Worm (Caenorhabditis elegans) whole organism, early embryonic: Measurements from ENCODE around the gene F57A10.2.

Experiments
- B0310.2 ChIP-seq: sonication (generic microtip); optimal IDR thresholded peaks from 2 replicates; lab custom pipeline; 2016; ENCODE audit warnings: mild to moderate bottlenecking, missing genetic modification characterization, missing compliant biosample characterization
- aly-1 ChIP-seq: sonication (generic microtip); optimal IDR thresholded peaks from 2 replicates; lab custom pipeline; 2016; ENCODE audit warnings: missing genetic modification characterization, missing compliant biosample characterization
- ama-1 ChIP-seq: fragments of 150-350 bp; optimal IDR thresholded peaks from 2 replicates; lab custom pipeline; 2014
- ets-7 ChIP-seq: sonication (generic microtip); optimal IDR thresholded peaks from 2 replicates; lab custom pipeline; 2016; ENCODE audit warnings: missing genotype, missing genetic modification characterization, missing compliant biosample characterization
- flt-1 ChIP-seq: fragments of 200-800 bp; sonication (Bioruptor generic); IDR thresholded peaks from 2 replicates; pipeline ENCODE4 v1.3.6; 2022; ENCODE audit warnings: missing genetic modification characterization, missing compliant biosample characterization
- hnd-1 ChIP-seq: sonication (generic microtip); optimal IDR thresholded peaks from 2 replicates; lab custom pipeline; 2016; ENCODE audit warnings: missing genetic modification characterization, missing compliant biosample characterization
- tbx-37 ChIP-seq: fragments of 200-800 bp; sonication (Bioruptor generic); conservative IDR thresholded peaks from 2 replicates; pipeline ENCODE4 v1.3.6; 2022; ENCODE audit warnings: missing genetic modification reagents, missing genetic modification characterization, missing compliant biosample characterization
- tra-4 ChIP-seq: sonication (generic microtip); optimal IDR thresholded peaks from 2 replicates; lab custom pipeline; 2017; ENCODE audit warnings: missing genetic modification characterization, missing compliant biosample characterization

DNA sequence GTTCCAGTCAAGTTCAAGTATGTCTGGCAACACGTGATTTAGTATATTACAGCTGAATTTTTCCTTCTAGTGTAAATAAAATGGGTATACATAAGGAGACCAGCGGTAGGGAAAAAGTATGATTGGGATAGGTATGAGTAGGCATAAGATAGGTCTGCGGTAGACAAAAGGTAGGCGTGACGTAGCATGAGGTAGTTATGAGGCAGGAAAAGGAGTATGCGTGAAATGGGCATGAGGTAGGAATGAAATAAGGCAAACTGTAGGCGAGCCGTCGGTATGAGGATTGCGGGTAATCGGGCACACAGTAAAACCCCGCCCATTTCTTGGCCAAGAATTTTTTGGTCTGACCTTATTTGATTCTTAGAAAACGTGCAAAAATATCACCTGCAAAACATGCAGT, 44.9 kb upstream of the F57A10.2 start:
- TF ChIP-seq aly-1 (no peak), tbx-37 (GFP tag; lab: Robert Waterston, UW) (no peak), ama-1 (no peak), ets-7 (tag; lab: Kevin White, UChicago) (no peak), flt-1 (GFP tag; lab: Robert Waterston, UW) (no peak), tra-4 (tag; lab: Kevin White, UChicago) (no peak), hnd-1 (tag; lab: Kevin White, UChicago) (no peak), B0310.2 (no peak)
